Worm (Caenorhabditis elegans): Measurements from ENCODE around the gene msp-40.
A peak's percentile ranks its signal among the peaks of the same experiment; 100 is the strongest.

DNA sequence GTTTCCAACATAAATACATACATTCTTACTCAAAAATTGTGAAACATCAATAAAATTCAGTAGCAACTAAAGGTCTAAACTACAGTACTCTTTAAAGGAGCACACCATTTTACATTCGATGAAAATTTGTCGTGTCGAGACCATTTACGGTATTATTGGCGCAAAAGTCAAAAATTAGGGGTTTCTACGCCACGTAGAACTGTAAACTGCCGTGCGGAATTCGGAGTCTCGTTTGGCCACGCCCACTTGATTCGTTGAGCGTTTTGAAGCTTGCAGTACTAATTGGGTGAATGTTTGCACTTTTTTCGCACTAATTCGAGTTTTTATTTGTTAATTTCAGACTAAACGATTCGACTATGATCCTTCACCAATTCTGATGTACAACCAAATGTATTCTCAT is 34.5 kb upstream of the msp-40 start:
- no peak for TF ChIP-seq cog-1 (tag; optimal IDR thresholded peaks at IDR 0.05)
- no peak for TF ChIP-seq med-1 (GFP tag; optimal IDR thresholded peaks at IDR 0.05; ENCODE audit: insufficient read depth)
- peak; percentile 25; the same call in 1 of the 2 replicates for TF ChIP-seq flt-1 (GFP tag; IDR thresholded peaks at IDR 0.05)
- no peak for TF ChIP-seq ref-1 (GFP tag; conservative IDR thresholded peaks at IDR 0.05)
- TF ChIP-seq T22C8.4 (GFP tag; IDR thresholded peaks at IDR 0.05) = no peak
